Worm (Caenorhabditis elegans) whole organism, L2 larva: ENCODE data around the gene prdx-6.
A peak's percentile ranks its signal among the peaks of the same experiment; 100 is the strongest.

Source experiments
- C34F6.9 ChIP-seq: fragments of 150-350 bp; optimal IDR thresholded peaks from 2 replicates; lab custom pipeline; 2014; ENCODE audit warnings: missing biosample characterization, missing genetic modification characterization
- F13H6.1 ChIP-seq: sonication (generic microtip); optimal IDR thresholded peaks from 2 replicates; lab custom pipeline; 2016; ENCODE audit warnings: missing genetic modification characterization, missing compliant biosample characterization
- R02D3.7 ChIP-seq: fragments of 150-350 bp; optimal IDR thresholded peaks from 2 replicates; lab custom pipeline; 2014; ENCODE audit warnings: missing biosample characterization, missing genetic modification characterization
- Y55F3AM.14 ChIP-seq: fragments of 200-800 bp; sonication (Bioruptor generic); optimal IDR thresholded peaks from 2 replicates; lab custom pipeline; 2018; ENCODE audit warnings: mild to moderate bottlenecking, missing genetic modification characterization, missing compliant biosample characterization
- ZK546.5 ChIP-seq: sonication (generic microtip); optimal IDR thresholded peaks from 2 replicates; lab custom pipeline; 2017; ENCODE audit warnings: missing biosample characterization, missing genetic modification characterization
- alr-1 ChIP-seq: fragments of 150-350 bp; optimal IDR thresholded peaks from 2 replicates; lab custom pipeline; 2014; ENCODE audit warnings: missing biosample characterization, missing genetic modification characterization
- aly-2 ChIP-seq: fragments of 150-350 bp; optimal IDR thresholded peaks from 2 replicates; lab custom pipeline; 2014; ENCODE audit warnings: missing biosample characterization, missing genetic modification characterization
- ama-1 ChIP-seq: fragments of 150-350 bp; optimal IDR thresholded peaks from 2 replicates; lab custom pipeline; 2018; ENCODE audit warnings: inconsistent platforms
- blmp-1 ChIP-seq: sonication (generic microtip); optimal IDR thresholded peaks from 2 replicates; lab custom pipeline; 2017; ENCODE audit warnings: missing genetic modification characterization, mild to moderate bottlenecking, missing compliant biosample characterization, antibody characterized with exemption, moderate library complexity; ENCODE audit not compliant: insufficient read depth
- ceh-16 ChIP-seq: fragments of 150-350 bp; optimal IDR thresholded peaks from 2 replicates; lab custom pipeline; 2014; ENCODE audit warnings: missing biosample characterization, missing genetic modification characterization
- ceh-82 ChIP-seq: fragments of 150-350 bp; optimal IDR thresholded peaks from 2 replicates; lab custom pipeline; 2014; ENCODE audit warnings: missing biosample characterization, missing genetic modification characterization
- crh-2 ChIP-seq: sonication (generic microtip); optimal IDR thresholded peaks from 2 replicates; lab custom pipeline; 2017; ENCODE audit warnings: missing biosample characterization, missing genetic modification characterization
- dmd-4 ChIP-seq: sonication (generic microtip); optimal IDR thresholded peaks from 2 replicates; lab custom pipeline; 2017; ENCODE audit warnings: missing biosample characterization, missing genetic modification characterization
- egl-27 ChIP-seq: sonication (generic microtip); optimal IDR thresholded peaks from 3 replicates; lab custom pipeline; 2017; ENCODE audit warnings: missing biosample characterization, missing genetic modification reagents, missing genetic modification characterization
- elt-1 ChIP-seq: fragments of 150-350 bp; optimal IDR thresholded peaks from 2 replicates; lab custom pipeline; 2014; ENCODE audit warnings: missing biosample characterization, missing genetic modification characterization
- elt-3 ChIP-seq: sonication (generic microtip); optimal IDR thresholded peaks from 2 replicates; lab custom pipeline; 2017; ENCODE audit warnings: missing biosample characterization, missing genetic modification characterization
- fos-1 ChIP-seq: fragments of 150-350 bp; optimal IDR thresholded peaks from 2 replicates; lab custom pipeline; 2014; ENCODE audit warnings: missing biosample characterization, missing genetic modification characterization
- gmeb-1 ChIP-seq: fragments of 150-350 bp; optimal IDR thresholded peaks from 2 replicates; lab custom pipeline; 2014; ENCODE audit warnings: missing biosample characterization, missing genetic modification characterization
- lin-11 ChIP-seq: fragments of 150-350 bp; sonication (generic microtip); optimal IDR thresholded peaks from 2 replicates; lab custom pipeline; 2014; ENCODE audit warnings: missing biosample characterization, missing genetic modification characterization, inconsistent platforms, mixed read lengths
- lin-13 ChIP-seq: fragments of 150-350 bp; optimal IDR thresholded peaks from 2 replicates; lab custom pipeline; 2014; ENCODE audit warnings: missing biosample characterization, missing genetic modification reagents, missing genetic modification characterization
- lin-39 ChIP-seq: fragments of 150-350 bp; optimal IDR thresholded peaks from 2 replicates; lab custom pipeline; 2014; ENCODE audit warnings: missing biosample characterization, missing genetic modification reagents, missing genetic modification characterization
- lsy-2 ChIP-seq, 2 experiments: fragments of 150-350 bp in 1 of 2; sonication (generic microtip) in 1 of 2; optimal IDR thresholded peaks; 2 replicates each; lab custom pipeline; 2014 to 2017; ENCODE audit warnings: missing biosample characterization in 2 of 2, missing genetic modification characterization in 2 of 2
- mab-5 ChIP-seq: fragments of 150-350 bp; optimal IDR thresholded peaks from 2 replicates; lab custom pipeline; 2014; ENCODE audit warnings: missing biosample characterization, missing genetic modification characterization
- mbf-1 ChIP-seq: sonication (generic microtip); optimal IDR thresholded peaks from 2 replicates; lab custom pipeline; 2017; ENCODE audit warnings: missing biosample characterization, missing genetic modification characterization
- mdl-1 ChIP-seq, 2 experiments: fragments of 150-350 bp in 1 of 2; sonication (generic microtip) in 1 of 2; optimal IDR thresholded peaks; 2 replicates each; lab custom pipeline; 2017; ENCODE audit warnings: missing biosample characterization in 2 of 2, missing genetic modification characterization in 2 of 2
- nhr-10 ChIP-seq: sonication (generic microtip); optimal IDR thresholded peaks from 2 replicates; lab custom pipeline; 2017; ENCODE audit warnings: missing biosample characterization, missing genetic modification characterization
- nhr-11 ChIP-seq: fragments of 150-350 bp; optimal IDR thresholded peaks from 2 replicates; lab custom pipeline; 2014; ENCODE audit warnings: missing biosample characterization, missing genetic modification characterization
- nhr-12 ChIP-seq: fragments of 150-350 bp; optimal IDR thresholded peaks from 2 replicates; lab custom pipeline; 2014; ENCODE audit warnings: missing biosample characterization, missing genetic modification characterization
- nhr-129 ChIP-seq: fragments of 150-350 bp; optimal IDR thresholded peaks from 2 replicates; lab custom pipeline; 2014; ENCODE audit warnings: missing biosample characterization, missing genetic modification characterization
- nhr-21 ChIP-seq: fragments of 150-350 bp; optimal IDR thresholded peaks from 2 replicates; lab custom pipeline; 2014; ENCODE audit warnings: missing biosample characterization, missing genetic modification characterization
- nhr-23 ChIP-seq: fragments of 150-350 bp; optimal IDR thresholded peaks from 2 replicates; lab custom pipeline; 2014; ENCODE audit warnings: missing biosample characterization, missing genetic modification reagents, missing genetic modification characterization
- nhr-237 ChIP-seq: fragments of 150-350 bp; optimal IDR thresholded peaks from 2 replicates; lab custom pipeline; 2014; ENCODE audit warnings: missing biosample characterization, missing genetic modification characterization
- nhr-25 ChIP-seq: fragments of 150-350 bp; sonication (generic microtip); optimal IDR thresholded peaks from 3 replicates; lab custom pipeline; 2014; ENCODE audit warnings: missing biosample characterization, missing genetic modification characterization
- nhr-6 ChIP-seq: fragments of 150-350 bp; optimal IDR thresholded peaks from 2 replicates; lab custom pipeline; 2014; ENCODE audit warnings: missing biosample characterization, missing genetic modification characterization
- nhr-77 ChIP-seq: fragments of 150-350 bp; optimal IDR thresholded peaks from 2 replicates; lab custom pipeline; 2014; ENCODE audit warnings: missing biosample characterization, missing genetic modification characterization
- peb-1 ChIP-seq: fragments of 150-350 bp; optimal IDR thresholded peaks from 2 replicates; lab custom pipeline; 2014; ENCODE audit warnings: missing biosample characterization, missing genetic modification characterization
- sem-4 ChIP-seq: fragments of 150-350 bp; optimal IDR thresholded peaks from 2 replicates; lab custom pipeline; 2014; ENCODE audit warnings: missing biosample characterization, missing genetic modification reagents, missing genetic modification characterization
- skn-1 ChIP-seq: sonication (generic microtip); optimal IDR thresholded peaks from 2 replicates; lab custom pipeline; 2017; ENCODE audit warnings: missing biosample characterization, missing genetic modification characterization
- sma-3 ChIP-seq: sonication (generic microtip); optimal IDR thresholded peaks from 2 replicates; lab custom pipeline; 2016; ENCODE audit warnings: missing genetic modification reagents, missing genetic modification characterization, missing compliant biosample characterization
- sma-9 ChIP-seq, 2 experiments: fragments of 150-350 bp in 1 of 2; sonication (generic microtip) in 1 of 2; optimal IDR thresholded peaks; 2 replicates each; lab custom pipeline; 2014 to 2016; ENCODE audit warnings: missing genetic modification characterization in 2 of 2, mild to moderate bottlenecking in 1 of 2, missing biosample characterization in 1 of 2, missing compliant biosample characterization in 1 of 2, missing genetic modification reagents in 1 of 2, moderate library complexity in 1 of 2
- snpc-4 ChIP-seq: fragments of 150-350 bp; optimal IDR thresholded peaks from 2 replicates; lab custom pipeline; 2014; ENCODE audit warnings: missing biosample characterization, missing genetic modification characterization
- unc-39 ChIP-seq: fragments of 150-350 bp; optimal IDR thresholded peaks from 2 replicates; lab custom pipeline; 2014; ENCODE audit warnings: missing biosample characterization, missing genetic modification characterization
- unc-55 ChIP-seq: fragments of 150-350 bp; sonication (generic microtip); optimal IDR thresholded peaks from 3 replicates; lab custom pipeline; 2014; ENCODE audit warnings: missing biosample characterization, missing genetic modification reagents, missing genetic modification characterization
- unc-62 ChIP-seq: fragments of 150-350 bp; optimal IDR thresholded peaks from 2 replicates; lab custom pipeline; 2014; ENCODE audit warnings: missing biosample characterization, missing genetic modification reagents, missing genetic modification characterization
- zag-1 ChIP-seq: fragments of 150-350 bp; optimal IDR thresholded peaks from 2 replicates; lab custom pipeline; 2014; ENCODE audit warnings: missing biosample characterization, missing genetic modification characterization
- ztf-1 ChIP-seq: fragments of 200-800 bp; sonication (Bioruptor generic); conservative IDR thresholded peaks from 2 replicates; pipeline ENCODE4 v1.3.6; 2022; ENCODE audit warnings: missing genetic modification characterization, missing compliant biosample characterization
- ztf-11 ChIP-seq: sonication (generic microtip); optimal IDR thresholded peaks from 2 replicates; lab custom pipeline; 2017; ENCODE audit warnings: missing biosample characterization, missing genetic modification characterization
- ztf-4 ChIP-seq: fragments of 150-350 bp; optimal IDR thresholded peaks from 2 replicates; lab custom pipeline; 2014; ENCODE audit warnings: missing biosample characterization, missing genetic modification characterization

prdx-6 gene

DNA sequence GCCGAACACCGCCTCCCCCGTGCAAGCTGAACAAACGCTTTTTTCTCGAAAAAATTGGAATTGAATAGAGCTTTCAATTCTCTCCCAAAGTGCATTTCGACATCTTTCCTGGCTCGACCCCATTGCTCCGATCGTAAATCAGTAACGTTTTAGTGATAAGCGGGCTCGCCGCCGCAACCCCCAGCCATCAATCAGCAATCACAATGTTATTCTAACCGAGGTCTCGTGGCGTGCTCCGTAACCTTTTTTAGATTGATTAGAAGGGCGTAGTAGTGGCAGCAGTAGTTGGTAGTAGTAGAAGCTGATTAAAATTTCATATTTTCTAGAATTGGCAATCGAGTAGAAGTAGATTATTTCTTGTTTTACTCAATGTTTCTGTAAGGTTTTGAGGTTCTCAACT is 31.0 kb upstream of the prdx-6 start:
- TF ChIP-seq C34F6.9 (tag; lab: Kevin White, UChicago) (no peak), nhr-129 (no peak), ZK546.5 (tag; lab: Kevin White, UChicago) (no peak), unc-39 (tag; lab: Kevin White, UChicago) (no peak), nhr-10 (tag; lab: Kevin White, UChicago) (no peak), ceh-16 (tag; lab: Kevin White, UChicago) (no peak), sma-9 (GFP tag; optimal IDR thresholded peaks at IDR 0.05; lab: Kevin White, UChicago) (no peak), sma-9 (tag; optimal IDR thresholded peaks at IDR 0.05; lab: Kevin White, UChicago) (no peak)

DNA sequence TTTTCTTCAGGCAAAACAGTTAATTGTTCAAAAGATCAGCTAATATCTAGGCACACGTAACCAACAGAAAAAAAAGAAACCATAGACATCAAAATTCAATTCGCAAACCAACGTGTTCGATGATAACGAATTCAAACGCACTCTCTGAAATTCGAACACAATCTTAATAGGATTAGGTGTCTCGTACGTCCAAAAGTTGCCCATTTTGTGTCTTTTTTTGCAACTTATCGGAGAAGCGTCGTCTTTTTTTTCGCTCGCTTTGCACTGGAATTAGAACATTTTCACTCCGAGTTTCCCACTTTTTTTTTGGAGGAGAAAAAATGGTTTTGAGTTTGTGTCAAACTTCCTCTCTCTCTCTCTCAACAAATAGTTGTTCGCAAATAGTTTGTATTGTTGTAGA is 29.3 kb upstream of the prdx-6 start:
- TF ChIP-seq mbf-1 (tag; lab: Kevin White, UChicago), result no peak
- TF ChIP-seq Y55F3AM.14 (GFP tag; lab: Kevin White, UChicago), result no peak
- no peak for TF ChIP-seq nhr-23 (tag; lab: Kevin White, UChicago)

DNA sequence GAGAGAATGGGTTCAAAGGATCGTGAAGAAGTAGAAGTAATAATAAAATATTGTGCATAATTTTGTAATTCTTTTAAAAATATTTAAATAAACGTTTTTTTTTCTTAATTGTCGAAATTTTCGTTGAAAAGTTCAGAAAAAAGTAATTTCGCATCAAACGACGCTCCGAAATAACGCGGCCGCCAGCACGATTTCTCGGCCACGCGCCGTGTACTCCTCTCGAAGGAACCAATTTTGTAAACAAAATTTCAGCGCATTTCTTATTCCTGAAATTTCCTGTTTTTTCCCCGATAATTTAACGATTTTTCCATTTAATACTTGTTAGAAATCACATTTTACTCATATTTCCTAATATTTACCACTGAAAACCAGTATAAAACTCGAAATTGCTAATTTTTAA is 26.3 kb upstream of the prdx-6 start, which contains the start of gene Y38C1AA.12:
TSS of gene Y38C1AA.12 (plus strand) at position 211 of the 400 bp plus-strand sequence.
- TF ChIP-seq ama-1 (no peak), lsy-2 (tag; optimal IDR thresholded peaks at IDR 0.05; lab: Kevin White, UChicago) (peak; percentile 74 to 87), peb-1 (tag; lab: Kevin White, UChicago) (no peak), sma-9 (GFP tag; optimal IDR thresholded peaks at IDR 0.05; lab: Kevin White, UChicago) (peak; percentile 88), sma-9 (tag; optimal IDR thresholded peaks at IDR 0.05; lab: Kevin White, UChicago) (no peak), dmd-4 (no peak), nhr-77 (no peak), blmp-1 (tag; lab: Kevin White, UChicago) (peak; percentile 27), nhr-6 (tag; lab: Kevin White, UChicago) (peak; percentile 13), snpc-4 (tag; lab: Kevin White, UChicago) (peak; percentile 44), lin-13 (GFP tag; lab: Kevin White, UChicago) (peak; percentile 84), nhr-129 (peak; percentile 28), unc-39 (tag; lab: Kevin White, UChicago) (no peak), nhr-11 (tag; lab: Kevin White, UChicago) (no peak), sma-3 (peak; percentile 89), unc-62 (GFP tag; lab: Kevin White, UChicago) (no peak), C34F6.9 (tag; lab: Kevin White, UChicago) (peak; percentile 84), ztf-11 (tag; lab: Kevin White, UChicago) (no peak), unc-55 (GFP tag; lab: Kevin White, UChicago) (peak; percentile 84), mbf-1 (tag; lab: Kevin White, UChicago) (no peak), nhr-10 (tag; lab: Kevin White, UChicago) (no peak), sem-4 (tag; lab: Kevin White, UChicago) (peak; percentile 59), zag-1 (tag; lab: Kevin White, UChicago) (no peak), alr-1 (tag; lab: Kevin White, UChicago) (no peak), F13H6.1 (tag; lab: Kevin White, UChicago) (peak; percentile 82), crh-2 (peak; percentile 77), ZK546.5 (tag; lab: Kevin White, UChicago) (no peak), nhr-21 (tag; lab: Kevin White, UChicago) (peak; percentile 54), nhr-12 (tag; lab: Kevin White, UChicago) (no peak), nhr-23 (tag; lab: Kevin White, UChicago) (no peak), Y55F3AM.14 (GFP tag; lab: Kevin White, UChicago) (peak; percentile 65), ztf-1 (GFP tag; lab: Robert Waterston, UW) (no peak), mdl-1 (tag; optimal IDR thresholded peaks at IDR 0.05; lab: Kevin White, UChicago) (peak in 1 of 2 experiments; percentile 8), elt-1 (tag; lab: Kevin White, UChicago) (no peak), ztf-4 (tag; lab: Kevin White, UChicago) (no peak), lin-39 (tag; lab: Kevin White, UChicago) (no peak), egl-27 (tag; lab: Kevin White, UChicago) (peak; percentile 53), R02D3.7 (tag; lab: Kevin White, UChicago) (no peak), aly-2 (tag; lab: Kevin White, UChicago) (no peak), gmeb-1 (peak; percentile 73), ceh-16 (tag; lab: Kevin White, UChicago) (no peak), mab-5 (tag; lab: Kevin White, UChicago) (peak; percentile 70), fos-1 (tag; lab: Kevin White, UChicago) (peak; percentile 24), skn-1 (tag; lab: Kevin White, UChicago) (no peak), ceh-82 (tag; lab: Kevin White, UChicago) (peak; percentile 1), lin-11 (tag; lab: Kevin White, UChicago) (peak; percentile 55), elt-3 (tag; lab: Kevin White, UChicago) (no peak), nhr-237 (tag; lab: Kevin White, UChicago) (no peak), nhr-25 (tag; lab: Kevin White, UChicago) (peak; percentile 60)
